Worm (Caenorhabditis elegans) whole organism, L2 larva: Measurements from ENCODE around the gene C08H9.16.

Experiments
- ZK546.5 ChIP-seq: sonication (generic microtip); optimal IDR thresholded peaks from 2 replicates; lab custom pipeline; 2017; ENCODE audit warnings: missing biosample characterization, missing genetic modification characterization
- mdl-1 ChIP-seq, 2 experiments: fragments of 150-350 bp in 1 of 2; sonication (generic microtip) in 1 of 2; optimal IDR thresholded peaks; 2 replicates each; lab custom pipeline; 2017; ENCODE audit warnings: missing biosample characterization in 2 of 2, missing genetic modification characterization in 2 of 2

DNA sequence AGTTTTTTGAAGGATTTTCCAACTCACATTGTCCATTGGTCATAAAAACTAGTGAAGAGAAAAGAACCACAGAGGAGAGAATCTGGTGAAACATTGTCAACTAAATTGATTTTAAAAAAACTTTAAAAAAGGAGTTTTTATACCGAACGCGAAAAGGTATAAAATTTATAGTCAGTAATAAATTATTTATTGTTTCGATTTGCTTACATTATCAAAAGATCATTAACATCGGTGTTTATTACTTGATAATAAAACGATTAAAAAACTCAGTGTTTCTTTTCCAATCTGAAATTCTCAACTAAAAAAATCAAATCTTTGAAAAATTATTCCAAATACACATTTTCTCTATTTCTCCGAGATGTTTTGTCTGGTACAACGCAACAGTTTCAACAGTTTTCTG lies 23.6 kb downstream of the C08H9.16 start, which contains the start of gene F26C11.4:
- TF ChIP-seq ZK546.5 (tag; lab: Kevin White, UChicago) (no peak), mdl-1 (tag; optimal IDR thresholded peaks at IDR 0.05; lab: Kevin White, UChicago) (no peak)
